Worm (Caenorhabditis elegans) whole organism, mixed stage, embryonic: ENCODE results near the gene tmem-120.

Experiments
- M03D4.4 ChIP-seq: sonication (generic microtip); optimal IDR thresholded peaks from 2 replicates; lab custom pipeline; 2017; ENCODE audit warnings: mild to moderate bottlenecking, missing genetic modification characterization, missing compliant biosample characterization
- bed-3 ChIP-seq: fragments of 200-800 bp; sonication (Bioruptor generic); optimal IDR thresholded peaks from 3 replicates; lab custom pipeline; 2018; ENCODE audit warnings: mild to moderate bottlenecking, missing genetic modification characterization, moderate library complexity, missing compliant biosample characterization
- blmp-1 ChIP-seq: fragments of 150-350 bp; optimal IDR thresholded peaks from 2 replicates; lab custom pipeline; 2014; ENCODE audit warnings: missing biosample characterization, missing genetic modification characterization
- ceh-43 ChIP-seq: fragments of 200-800 bp; sonication (Bioruptor generic); optimal IDR thresholded peaks from 2 replicates; lab custom pipeline; 2018; ENCODE audit warnings: mild to moderate bottlenecking, missing genetic modification characterization, moderate library complexity, missing compliant biosample characterization
- ces-1 ChIP-seq: fragments of 150-350 bp; optimal IDR thresholded peaks from 2 replicates; lab custom pipeline; 2014; ENCODE audit warnings: missing biosample characterization, missing genetic modification reagents, missing genetic modification characterization
- cnd-1 ChIP-seq: fragments of 200-800 bp; sonication (Bioruptor generic); optimal IDR thresholded peaks from 2 replicates; lab custom pipeline; 2018; ENCODE audit warnings: mild to moderate bottlenecking, missing genetic modification characterization, missing compliant biosample characterization
- drap-1 ChIP-seq: fragments of 200-800 bp; sonication (Bioruptor generic); optimal IDR thresholded peaks from 3 replicates; lab custom pipeline; 2018; ENCODE audit warnings: mild to moderate bottlenecking, missing genetic modification characterization, missing compliant biosample characterization
- elt-1 ChIP-seq: sonication (generic microtip); optimal IDR thresholded peaks from 2 replicates; lab custom pipeline; 2017; ENCODE audit warnings: missing genetic modification characterization, mild to moderate bottlenecking, missing compliant biosample characterization, antibody characterized with exemption, moderate library complexity, borderline replicate concordance; ENCODE audit not compliant: insufficient read depth
- flh-1 ChIP-seq: fragments of 200-800 bp; sonication (Bioruptor generic); optimal IDR thresholded peaks from 2 replicates; lab custom pipeline; 2018; ENCODE audit warnings: mild to moderate bottlenecking, missing genetic modification characterization, moderate library complexity, missing compliant biosample characterization
- ham-2 ChIP-seq: fragments of 200-800 bp; sonication (Bioruptor generic); optimal IDR thresholded peaks from 2 replicates; lab custom pipeline; 2018; ENCODE audit warnings: mild to moderate bottlenecking, missing genetic modification characterization, missing compliant biosample characterization
- lin-13 ChIP-seq: fragments of 150-350 bp; optimal IDR thresholded peaks from 2 replicates; lab custom pipeline; 2014; ENCODE audit warnings: missing biosample characterization, missing genetic modification characterization
- lsy-2 ChIP-seq: fragments of 150-350 bp; optimal IDR thresholded peaks from 2 replicates; lab custom pipeline; 2014; ENCODE audit warnings: missing biosample characterization, missing genetic modification characterization
- mep-1 ChIP-seq: fragments of 150-350 bp; optimal IDR thresholded peaks from 2 replicates; lab custom pipeline; 2017; ENCODE audit warnings: missing biosample characterization, missing genetic modification reagents, missing genetic modification characterization, inconsistent platforms
- nhr-12 ChIP-seq: fragments of 150-350 bp; optimal IDR thresholded peaks from 2 replicates; lab custom pipeline; 2014; ENCODE audit warnings: missing biosample characterization, missing genetic modification characterization
- nhr-2 ChIP-seq: fragments of 150-350 bp; optimal IDR thresholded peaks from 2 replicates; lab custom pipeline; 2014; ENCODE audit warnings: missing biosample characterization, missing genetic modification characterization
- nhr-237 ChIP-seq: fragments of 150-350 bp; optimal IDR thresholded peaks from 2 replicates; lab custom pipeline; 2014; ENCODE audit warnings: missing biosample characterization, missing genetic modification characterization
- nhr-28 ChIP-seq: fragments of 150-350 bp; optimal IDR thresholded peaks from 2 replicates; lab custom pipeline; 2014; ENCODE audit warnings: missing biosample characterization, missing genetic modification characterization
- nhr-76 ChIP-seq: sonication (generic microtip); optimal IDR thresholded peaks from 2 replicates; lab custom pipeline; 2017; ENCODE audit warnings: missing biosample characterization, missing genetic modification characterization
- pha-4 ChIP-seq: fragments of 150-350 bp; optimal IDR thresholded peaks from 2 replicates; lab custom pipeline; 2018; ENCODE audit warnings: missing biosample characterization, missing genetic modification reagents, missing genetic modification characterization
- sem-2 ChIP-seq: fragments of 200-800 bp; sonication (Bioruptor generic); optimal IDR thresholded peaks from 2 replicates; lab custom pipeline; 2018; ENCODE audit warnings: mild to moderate bottlenecking, missing genetic modification characterization, missing compliant biosample characterization
- snpc-4 ChIP-seq: fragments of 150-350 bp; optimal IDR thresholded peaks from 2 replicates; lab custom pipeline; 2014; ENCODE audit warnings: missing biosample characterization, missing genetic modification characterization
- sptf-1 ChIP-seq: sonication (generic microtip); optimal IDR thresholded peaks from 2 replicates; lab custom pipeline; 2017; ENCODE audit warnings: mild to moderate bottlenecking, missing genetic modification characterization, moderate library complexity, missing compliant biosample characterization
- tbx-8 ChIP-seq: fragments of 200-800 bp; sonication (Bioruptor generic); optimal IDR thresholded peaks from 2 replicates; lab custom pipeline; 2018; ENCODE audit warnings: mild to moderate bottlenecking, missing genetic modification characterization, moderate library complexity, missing compliant biosample characterization
- unc-120 ChIP-seq: sonication (generic microtip); optimal IDR thresholded peaks from 2 replicates; lab custom pipeline; 2017; ENCODE audit warnings: missing genetic modification characterization, missing compliant biosample characterization; ENCODE audit not compliant: poor library complexity, severe bottlenecking
- unc-39 ChIP-seq: fragments of 150-350 bp; optimal IDR thresholded peaks from 2 replicates; lab custom pipeline; 2014; ENCODE audit warnings: missing biosample characterization, missing genetic modification characterization
- zip-8 ChIP-seq: fragments of 150-350 bp; optimal IDR thresholded peaks from 2 replicates; lab custom pipeline; 2014; ENCODE audit warnings: missing biosample characterization, missing genetic modification characterization

tmem-120 gene

DNA sequence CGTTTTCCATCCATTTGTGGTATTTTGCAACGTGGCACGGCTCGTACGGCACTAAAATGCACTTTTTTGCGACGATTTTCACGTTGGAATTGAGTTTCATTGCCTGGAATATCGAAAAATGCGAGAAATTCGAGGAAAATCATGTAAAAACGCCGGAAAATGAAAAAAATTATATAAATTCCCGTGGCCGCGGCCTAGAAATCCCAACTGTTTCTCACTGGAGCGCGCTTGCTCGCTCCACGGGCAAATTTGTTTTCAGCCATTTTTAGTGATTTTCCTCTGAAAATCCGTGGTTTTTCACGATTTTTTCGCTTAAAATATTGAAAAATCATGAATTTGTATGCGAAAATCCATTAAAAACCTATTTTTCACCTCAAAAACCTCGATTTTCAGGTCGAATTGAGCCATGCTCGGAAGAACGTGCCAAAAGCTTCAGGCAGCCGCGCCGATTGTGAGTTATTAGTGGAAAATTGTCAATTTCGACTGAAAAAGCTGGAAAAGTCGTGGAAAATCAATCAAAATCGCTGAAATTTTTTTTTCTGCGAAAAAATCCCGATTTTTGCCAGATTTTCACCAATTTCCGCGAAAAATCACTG lies 22.4 kb upstream of the tmem-120 start, which contains the start of the genes Y67D2.5 and cisd-3.2:
Y67D2.5 (minus strand) TSS at position 145 of the 596 bp plus-strand sequence.
cisd-3.2 (plus strand) TSS at position 394 of the 596 bp plus-strand sequence.
- TF ChIP-seq sem-2 = no peak
- peak; percentile 16 for TF ChIP-seq nhr-237 (tag; lab: Kevin White, UChicago)
- peak; percentile 3 for TF ChIP-seq ces-1 (GFP tag; lab: Kevin White, UChicago)

DNA sequence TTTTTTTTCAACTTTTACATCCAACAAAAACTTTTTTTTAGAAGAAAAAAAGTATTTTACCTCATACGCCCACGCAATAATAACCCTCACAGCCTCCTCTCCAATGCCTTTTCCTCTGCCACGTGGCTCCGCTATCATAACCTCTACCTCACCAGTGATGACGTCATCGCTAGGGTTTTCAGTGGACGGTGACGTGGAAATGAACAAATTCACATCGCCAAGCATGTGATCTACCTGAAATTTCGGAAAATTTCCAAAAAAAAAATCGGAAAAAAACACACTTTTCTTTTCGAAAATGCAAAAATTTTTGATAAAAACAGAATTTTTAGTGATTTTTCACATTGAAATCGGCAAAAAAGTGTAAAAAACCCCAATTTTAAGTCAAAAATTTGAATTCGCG lies 21.6 kb upstream of the tmem-120 start:
- TF ChIP-seq nhr-28 (tag; lab: Kevin White, UChicago) (no peak), sptf-1 (tag; lab: Kevin White, UChicago) (no peak), cnd-1 (tag; lab: Kevin White, UChicago) (no peak), zip-8 (tag; lab: Kevin White, UChicago) (peak; percentile 74)
- TF ChIP-seq, all 35 proteins: peak for 1

ce11 chrIII:1534431-1534830 lies 16.6 kb upstream of the tmem-120 start:
- TF ChIP-seq bed-3 (GFP tag; lab: Kevin White, UChicago) (no peak), nhr-237 (tag; lab: Kevin White, UChicago) (no peak), pha-4 (tag; lab: Kevin White, UChicago) (no peak), unc-120 (no peak), tbx-8 (GFP tag; lab: Kevin White, UChicago) (no peak), nhr-76 (tag; lab: Kevin White, UChicago) (no peak), blmp-1 (no peak), cnd-1 (tag; lab: Kevin White, UChicago) (no peak), sptf-1 (tag; lab: Kevin White, UChicago) (no peak), flh-1 (GFP tag; lab: Kevin White, UChicago) (no peak), ham-2 (GFP tag; lab: Kevin White, UChicago) (no peak), nhr-12 (tag; lab: Kevin White, UChicago) (no peak), ceh-43 (GFP tag; lab: Kevin White, UChicago) (no peak)

DNA sequence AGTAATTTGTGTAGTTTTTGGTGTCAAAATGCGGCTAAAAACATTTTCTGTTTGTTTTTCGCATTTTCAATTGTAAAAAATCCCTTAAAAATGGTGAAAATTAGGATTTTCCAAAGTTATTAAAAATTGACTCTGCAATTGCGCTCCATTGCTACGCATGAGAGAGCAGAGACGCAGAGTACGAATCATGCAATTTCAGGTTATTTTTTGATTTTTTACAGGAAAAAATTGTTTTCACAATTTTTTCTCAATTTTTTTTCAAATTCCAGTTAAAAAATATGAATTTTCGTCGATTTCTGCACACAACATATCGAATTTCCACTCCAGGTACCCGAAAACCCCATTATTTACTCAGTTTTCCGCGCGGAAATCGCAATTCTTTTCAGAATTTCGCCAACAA lies 15.8 kb upstream of the tmem-120 start, which contains the start of gene mtg-1:
mtg-1 (plus strand) TSS at position 160 of the 400 bp plus-strand sequence.
- no peak for TF ChIP-seq snpc-4
- peak; percentile 7 for TF ChIP-seq lsy-2 (tag; lab: Kevin White, UChicago)
- no peak for TF ChIP-seq zip-8 (tag; lab: Kevin White, UChicago)

DNA sequence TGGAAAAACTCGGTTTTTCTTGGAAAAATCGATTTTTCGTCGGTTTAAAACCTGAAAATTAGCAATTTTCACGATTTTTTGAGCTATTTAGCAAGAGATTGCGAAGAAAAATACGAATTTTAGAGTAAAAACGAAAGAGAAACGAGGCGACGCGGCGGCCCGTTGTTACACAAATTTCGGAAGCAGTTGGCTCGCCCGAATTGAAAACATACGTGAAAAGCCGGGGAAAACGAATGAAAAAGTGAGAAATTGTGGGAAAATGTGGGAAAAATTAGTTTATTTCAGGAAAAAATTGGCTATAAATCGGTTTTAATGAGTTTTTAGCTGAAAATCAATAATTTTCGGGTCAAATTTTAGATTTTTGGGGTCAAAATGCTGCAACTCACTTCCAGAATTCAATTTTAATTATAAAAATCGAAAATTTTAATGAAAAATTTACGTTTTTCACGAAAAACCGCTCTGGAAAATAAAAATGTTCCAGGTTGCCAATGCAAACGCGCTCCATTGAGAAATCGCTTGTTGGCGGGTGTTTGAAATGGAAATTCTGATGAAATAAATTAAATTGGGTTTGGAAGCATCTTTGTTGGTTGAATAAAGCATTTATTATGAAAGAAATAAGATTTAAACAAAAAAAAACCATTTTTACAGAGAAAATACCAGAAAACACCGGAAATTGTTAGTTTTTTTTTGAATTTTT lies 15.1 kb upstream of the tmem-120 start, which contains the start of gene snf-6:
snf-6 (minus strand) TSS at position 51 of the 697 bp plus-strand sequence.
- TF ChIP-seq ces-1 (GFP tag; lab: Kevin White, UChicago) = peak; percentile 24
- TF ChIP-seq nhr-12 (tag; lab: Kevin White, UChicago) = no peak
- peak; percentile 46 for TF ChIP-seq mep-1
- no peak for TF ChIP-seq sem-2
- TF ChIP-seq drap-1 (GFP tag; lab: Kevin White, UChicago) = no peak
- peak; percentile 25 for TF ChIP-seq lin-13
- no peak for TF ChIP-seq unc-39 (tag; lab: Kevin White, UChicago)
- peak; percentile 19 for TF ChIP-seq unc-120
- no peak for TF ChIP-seq M03D4.4 (tag; lab: Kevin White, UChicago)
- peak; percentile 45 for TF ChIP-seq lsy-2 (tag; lab: Kevin White, UChicago)
- TF ChIP-seq zip-8 (tag; lab: Kevin White, UChicago) = no peak

DNA sequence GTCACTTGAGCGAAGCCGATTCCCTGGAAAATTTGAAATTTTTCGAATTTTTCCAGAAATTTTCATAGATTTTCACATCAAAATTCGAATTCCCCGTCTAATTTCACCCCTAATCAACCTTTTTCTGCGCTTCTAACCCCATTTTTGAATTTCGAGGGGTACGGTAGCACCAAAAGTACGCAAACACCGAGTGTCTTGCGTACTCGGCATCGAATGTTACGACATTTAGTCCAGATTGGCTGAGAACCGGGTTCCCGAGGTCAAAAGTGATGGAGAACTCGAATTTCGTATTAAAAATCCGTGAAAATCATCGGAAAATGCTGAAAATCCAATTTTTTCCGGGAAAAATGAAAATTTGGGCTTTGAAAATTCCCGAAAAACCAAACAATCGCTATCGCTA lies 10.6 kb upstream of the tmem-120 start:
- TF ChIP-seq lin-13 (no peak), nhr-2 (tag; lab: Kevin White, UChicago) (no peak), lsy-2 (tag; lab: Kevin White, UChicago) (peak; percentile 6), nhr-76 (tag; lab: Kevin White, UChicago) (no peak)

DNA sequence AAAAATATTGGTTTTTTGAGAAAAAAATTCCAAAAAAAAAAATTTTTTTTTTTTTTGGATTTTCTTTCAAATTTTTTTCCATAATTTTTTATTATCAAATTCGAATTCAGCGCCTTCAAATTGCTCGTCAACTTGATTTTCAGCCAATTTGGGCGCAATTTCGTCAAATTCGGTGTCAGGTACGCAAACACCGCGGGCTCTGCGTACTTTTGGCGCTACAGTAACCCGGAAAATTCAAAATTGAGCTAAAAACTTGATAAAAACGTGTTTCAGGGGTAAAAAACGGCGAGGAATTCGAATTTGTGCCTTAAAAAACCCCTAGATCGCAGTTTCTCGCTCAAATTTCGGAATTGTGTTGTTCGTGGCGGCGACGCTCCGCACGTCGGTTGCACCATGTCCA lies 2.1 kb upstream of the tmem-120 start:
- TF ChIP-seq unc-120 = no peak
- TF ChIP-seq ham-2 (GFP tag; lab: Kevin White, UChicago) = no peak
- no peak for TF ChIP-seq elt-1
- TF ChIP-seq blmp-1 = no peak
- peak; percentile 12 for TF ChIP-seq lin-13
- TF ChIP-seq lsy-2 (tag; lab: Kevin White, UChicago) = peak; percentile 66
- TF ChIP-seq sem-2 = no peak
- TF ChIP-seq, all 35 proteins: peak for 2
